Fruit fly (Drosophila melanogaster) whole organism: Measurements from ENCODE around the gene CG18081.

Source experiments
- CG8478 ChIP-seq: fragments of >200 bp; optimal IDR thresholded peaks from 2 replicates; lab custom pipeline; 2018; ENCODE audit warnings: inconsistent platforms
- EcR ChIP-seq, 2 experiments: fragments of >200 bp; optimal IDR thresholded peaks; 2 replicates each; lab custom pipeline; 2017; ENCODE audit warnings: missing biosample characterization in 2 of 2, missing genetic modification characterization in 2 of 2, missing genetic modification reagents in 2 of 2
- usp ChIP-seq: fragments of >200 bp; optimal IDR thresholded peaks from 2 replicates; lab custom pipeline; 2017; ENCODE audit warnings: missing biosample characterization, missing genetic modification characterization, mixed read lengths

DNA sequence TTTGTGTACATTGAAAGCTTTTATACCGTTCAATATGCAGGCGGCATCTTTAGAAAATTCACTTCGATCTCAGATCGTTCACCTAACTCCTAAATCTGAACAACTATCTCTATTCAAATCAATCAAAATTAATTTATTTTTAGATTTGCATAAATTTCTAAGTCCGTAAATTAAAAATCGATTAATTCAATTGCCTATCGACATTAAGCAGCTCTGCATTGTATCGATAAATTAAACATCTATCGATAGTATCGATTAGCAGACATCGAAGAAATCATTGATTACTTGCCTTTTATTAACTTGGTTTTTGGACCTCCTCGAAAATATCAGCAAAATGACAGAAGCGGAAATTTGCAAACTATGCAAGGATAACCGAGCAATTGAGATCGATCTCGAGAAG is 18.5 kb downstream of the CG18081 start, which contains the start of gene CkIIalpha-i1:
- no peak for TF ChIP-seq CG8478 (lab: Kevin White, UChicago)
- TF ChIP-seq usp (GFP tag; lab: Kevin White, UChicago) = no peak
- no peak for TF ChIP-seq EcR (GFP tag; optimal IDR thresholded peaks at IDR 0.05; lab: Kevin White, UChicago)
